Worm (Caenorhabditis elegans) whole organism, mixed stage, embryonic: ENCODE measurements around the gene sshk-1.

ENCODE experiments used
- bed-3 ChIP-seq: fragments of 200-800 bp; sonication (Bioruptor generic); optimal IDR thresholded peaks from 3 replicates; lab custom pipeline; 2018; ENCODE audit warnings: mild to moderate bottlenecking, missing genetic modification characterization, moderate library complexity, missing compliant biosample characterization
- blmp-1 ChIP-seq: fragments of 150-350 bp; optimal IDR thresholded peaks from 2 replicates; lab custom pipeline; 2014; ENCODE audit warnings: missing biosample characterization, missing genetic modification characterization
- ceh-39 ChIP-seq: fragments of 150-350 bp; optimal IDR thresholded peaks from 2 replicates; lab custom pipeline; 2014; ENCODE audit warnings: missing biosample characterization, missing genetic modification characterization
- ceh-43 ChIP-seq: fragments of 200-800 bp; sonication (Bioruptor generic); optimal IDR thresholded peaks from 2 replicates; lab custom pipeline; 2018; ENCODE audit warnings: mild to moderate bottlenecking, missing genetic modification characterization, moderate library complexity, missing compliant biosample characterization
- cnd-1 ChIP-seq: fragments of 200-800 bp; sonication (Bioruptor generic); optimal IDR thresholded peaks from 2 replicates; lab custom pipeline; 2018; ENCODE audit warnings: mild to moderate bottlenecking, missing genetic modification characterization, missing compliant biosample characterization
- drap-1 ChIP-seq: fragments of 200-800 bp; sonication (Bioruptor generic); optimal IDR thresholded peaks from 3 replicates; lab custom pipeline; 2018; ENCODE audit warnings: mild to moderate bottlenecking, missing genetic modification characterization, missing compliant biosample characterization
- elt-1 ChIP-seq: sonication (generic microtip); optimal IDR thresholded peaks from 2 replicates; lab custom pipeline; 2017; ENCODE audit warnings: missing genetic modification characterization, mild to moderate bottlenecking, missing compliant biosample characterization, antibody characterized with exemption, moderate library complexity, borderline replicate concordance; ENCODE audit not compliant: insufficient read depth
- elt-3 ChIP-seq: fragments of 150-350 bp; optimal IDR thresholded peaks from 2 replicates; lab custom pipeline; 2014; ENCODE audit warnings: missing biosample characterization, missing genetic modification characterization
- flh-1 ChIP-seq: fragments of 200-800 bp; sonication (Bioruptor generic); optimal IDR thresholded peaks from 2 replicates; lab custom pipeline; 2018; ENCODE audit warnings: mild to moderate bottlenecking, missing genetic modification characterization, moderate library complexity, missing compliant biosample characterization
- hlh-1 ChIP-seq: fragments of 150-350 bp; optimal IDR thresholded peaks from 2 replicates; lab custom pipeline; 2014; ENCODE audit warnings: missing biosample characterization, missing genetic modification reagents, missing genetic modification characterization
- lin-13 ChIP-seq: fragments of 150-350 bp; optimal IDR thresholded peaks from 2 replicates; lab custom pipeline; 2014; ENCODE audit warnings: missing biosample characterization, missing genetic modification characterization
- lin-32 ChIP-seq: fragments of 200-800 bp; sonication (Bioruptor generic); optimal IDR thresholded peaks from 2 replicates; lab custom pipeline; 2018; ENCODE audit warnings: mild to moderate bottlenecking, missing genetic modification characterization, missing compliant biosample characterization
- mab-5 ChIP-seq: fragments of 150-350 bp; optimal IDR thresholded peaks from 2 replicates; lab custom pipeline; 2014; ENCODE audit warnings: missing biosample characterization, missing genetic modification characterization
- mep-1 ChIP-seq: fragments of 150-350 bp; optimal IDR thresholded peaks from 2 replicates; lab custom pipeline; 2017; ENCODE audit warnings: missing biosample characterization, missing genetic modification reagents, missing genetic modification characterization, inconsistent platforms
- mls-2 ChIP-seq: sonication (generic microtip); optimal IDR thresholded peaks from 2 replicates; lab custom pipeline; 2016; ENCODE audit warnings: mild to moderate bottlenecking, missing genetic modification characterization, moderate library complexity, missing compliant biosample characterization
- nhr-2 ChIP-seq: fragments of 150-350 bp; optimal IDR thresholded peaks from 2 replicates; lab custom pipeline; 2014; ENCODE audit warnings: missing biosample characterization, missing genetic modification characterization
- nhr-237 ChIP-seq: fragments of 150-350 bp; optimal IDR thresholded peaks from 2 replicates; lab custom pipeline; 2014; ENCODE audit warnings: missing biosample characterization, missing genetic modification characterization
- nhr-76 ChIP-seq: sonication (generic microtip); optimal IDR thresholded peaks from 2 replicates; lab custom pipeline; 2017; ENCODE audit warnings: missing biosample characterization, missing genetic modification characterization
- pha-4 ChIP-seq: fragments of 150-350 bp; optimal IDR thresholded peaks from 2 replicates; lab custom pipeline; 2018; ENCODE audit warnings: missing biosample characterization, missing genetic modification reagents, missing genetic modification characterization
- snpc-4 ChIP-seq: fragments of 150-350 bp; optimal IDR thresholded peaks from 2 replicates; lab custom pipeline; 2014; ENCODE audit warnings: missing biosample characterization, missing genetic modification characterization
- sptf-1 ChIP-seq: sonication (generic microtip); optimal IDR thresholded peaks from 2 replicates; lab custom pipeline; 2017; ENCODE audit warnings: mild to moderate bottlenecking, missing genetic modification characterization, moderate library complexity, missing compliant biosample characterization
- tbx-8 ChIP-seq: fragments of 200-800 bp; sonication (Bioruptor generic); optimal IDR thresholded peaks from 2 replicates; lab custom pipeline; 2018; ENCODE audit warnings: mild to moderate bottlenecking, missing genetic modification characterization, moderate library complexity, missing compliant biosample characterization
- unc-120 ChIP-seq: sonication (generic microtip); optimal IDR thresholded peaks from 2 replicates; lab custom pipeline; 2017; ENCODE audit warnings: missing genetic modification characterization, missing compliant biosample characterization; ENCODE audit not compliant: poor library complexity, severe bottlenecking
- unc-62 ChIP-seq: fragments of 150-350 bp; optimal IDR thresholded peaks from 2 replicates; lab custom pipeline; 2014; ENCODE audit warnings: missing biosample characterization, missing genetic modification reagents, missing genetic modification characterization
- zip-8 ChIP-seq: fragments of 150-350 bp; optimal IDR thresholded peaks from 2 replicates; lab custom pipeline; 2014; ENCODE audit warnings: missing biosample characterization, missing genetic modification characterization
- ztf-11 ChIP-seq: fragments of 150-350 bp; optimal IDR thresholded peaks from 2 replicates; lab custom pipeline; 2014; ENCODE audit warnings: missing biosample characterization, missing genetic modification characterization

Gene sshk-1

ce11 chrV:20815842-20816241 lies at the start of gene sshk-1:
TSS of gene sshk-1 (plus strand) at chrV:20816142.
- TF ChIP-seq lin-32 (GFP tag; lab: Kevin White, UChicago) (no peak), ceh-39 (tag; lab: Kevin White, UChicago) (no peak), mls-2 (tag; lab: Kevin White, UChicago) (no peak), elt-1 (tag; lab: Kevin White, UChicago) (no peak)

- no peak for TF ChIP-seq unc-62
- no peak for TF ChIP-seq nhr-237 (tag; lab: Kevin White, UChicago)
- no peak for TF ChIP-seq ceh-39 (tag; lab: Kevin White, UChicago)
- TF ChIP-seq tbx-8, result no peak
- no peak for TF ChIP-seq bed-3
- TF ChIP-seq cnd-1 (tag; lab: Kevin White, UChicago), result no peak
These were observed 45.9 kb upstream of the sshk-1 start, which contains the start of gene elp-1 for ce11 chrV:20770061-20770460. TSS of gene elp-1 (minus strand) at chrV:20770161.

- no peak for TF ChIP-seq hlh-1 (tag; lab: Kevin White, UChicago)
- no peak for TF ChIP-seq bed-3
- TF ChIP-seq nhr-237 (tag; lab: Kevin White, UChicago), result no peak
- no peak for TF ChIP-seq unc-120 (tag; lab: Kevin White, UChicago)
- no peak for TF ChIP-seq elt-3 (tag; lab: Kevin White, UChicago)
- no peak for TF ChIP-seq ceh-39 (tag; lab: Kevin White, UChicago)
- no peak for TF ChIP-seq ceh-43 (GFP tag; lab: Kevin White, UChicago)
- no peak for TF ChIP-seq nhr-76
- TF ChIP-seq drap-1, result no peak
- no peak for TF ChIP-seq tbx-8
- no peak for TF ChIP-seq pha-4 (tag; lab: Kevin White, UChicago)
- no peak for TF ChIP-seq cnd-1 (tag; lab: Kevin White, UChicago)
These were observed 45.1 kb upstream of the sshk-1 start for ce11 chrV:20770846-20771245.

- TF ChIP-seq unc-62 (peak; percentile 97), snpc-4 (no peak), hlh-1 (tag; lab: Kevin White, UChicago) (peak; percentile 31), unc-120 (tag; lab: Kevin White, UChicago) (peak; percentile 15)
These were observed 44.2 kb upstream of the sshk-1 start for ce11 chrV:20771702-20772101.

ce11 chrV:20773647-20774046 lies 42.3 kb upstream of the sshk-1 start, which contains the start of gene F38A6.5:
TSS of gene F38A6.5 (minus strand) at chrV:20773747.
- TF ChIP-seq drap-1 (no peak), sptf-1 (tag; lab: Kevin White, UChicago) (no peak), flh-1 (GFP tag; lab: Kevin White, UChicago) (no peak), mls-2 (tag; lab: Kevin White, UChicago) (no peak), unc-120 (tag; lab: Kevin White, UChicago) (no peak), lin-13 (tag; lab: Kevin White, UChicago) (no peak)
- TF ChIP-seq, all 35 proteins: peak for 0

- TF ChIP-seq unc-62 (no peak), nhr-2 (tag; lab: Kevin White, UChicago) (no peak), snpc-4 (no peak), bed-3 (no peak), blmp-1 (tag; lab: Kevin White, UChicago) (no peak), flh-1 (GFP tag; lab: Kevin White, UChicago) (no peak)
- TF ChIP-seq, all 35 proteins: peak for 0
These were observed 40.7 kb upstream of the sshk-1 start, which contains the start of gene F38A6.4 for ce11 chrV:20775269-20775668. TSS of gene F38A6.4 (minus strand) at chrV:20775369.

- no peak for TF ChIP-seq nhr-2 (tag; lab: Kevin White, UChicago)
- no peak for TF ChIP-seq hlh-1 (tag; lab: Kevin White, UChicago)
- no peak for TF ChIP-seq nhr-237 (tag; lab: Kevin White, UChicago)
- no peak for TF ChIP-seq zip-8 (tag; lab: Kevin White, UChicago)
- no peak for TF ChIP-seq lin-13 (tag; lab: Kevin White, UChicago)
- TF ChIP-seq ztf-11 (tag; lab: Kevin White, UChicago), result no peak
- no peak for TF ChIP-seq ceh-43 (GFP tag; lab: Kevin White, UChicago)
- no peak for TF ChIP-seq mab-5 (tag; lab: Kevin White, UChicago)
- TF ChIP-seq mep-1 (tag; lab: Kevin White, UChicago), result no peak
- TF ChIP-seq pha-4 (tag; lab: Kevin White, UChicago), result no peak
- no peak for TF ChIP-seq unc-62
- no peak for TF ChIP-seq cnd-1 (tag; lab: Kevin White, UChicago)
- TF ChIP-seq, all 35 proteins: peak for 0
These were observed 39.2 kb upstream of the sshk-1 start for ce11 chrV:20776761-20777160.
